Fruit fly (Drosophila melanogaster): ENCODE measurements around the gene CG34308.

CG34308 gene

dm6 chr3R:13088395-13088794 is 647 bp upstream of the CG34308 start, which contains the start of gene timeout (continued):
- no peak for TF ChIP-seq CG16815 (GFP tag; optimal IDR thresholded peaks at IDR 0.05)
- TF ChIP-seq onecut (GFP tag; IDR thresholded peaks at IDR 0.05), result no peak
- TF ChIP-seq Sin3A (optimal IDR thresholded peaks at IDR 0.05), result peak; percentile 25
- TF ChIP-seq phol (tag; optimal IDR thresholded peaks at IDR 0.05), result peak; percentile 48
- no peak for TF ChIP-seq Sry-β (GFP tag; optimal IDR thresholded peaks at IDR 0.05)
- no peak for TF ChIP-seq CG3847 (GFP tag; IDR thresholded peaks at IDR 0.05)
- TF ChIP-seq Ravus (GFP tag; IDR thresholded peaks at IDR 0.05), result no peak
- no peak for TF ChIP-seq CG4854 (GFP tag; optimal IDR thresholded peaks at IDR 0.05)
- TF ChIP-seq knrl (GFP tag; IDR thresholded peaks at IDR 0.05; ENCODE audit: partially characterized antibody), result peak; percentile 74; the same call in 2 of the 3 replicates
- TF ChIP-seq klu (GFP tag; IDR thresholded peaks at IDR 0.05), result no peak
- no peak for TF ChIP-seq CG9932 (GFP tag; IDR thresholded peaks at IDR 0.05)
- no peak for TF ChIP-seq bab2 (GFP tag; optimal IDR thresholded peaks at IDR 0.05)
- TF ChIP-seq toy (GFP tag; IDR thresholded peaks at IDR 0.05), result no peak
- TF ChIP-seq Ada2b (GFP tag; IDR thresholded peaks at IDR 0.05), result no peak
- TF ChIP-seq CG3163 (GFP tag; optimal IDR thresholded peaks at IDR 0.05), result no peak
- TF ChIP-seq repo (GFP tag; optimal IDR thresholded peaks at IDR 0.05), result no peak
- TF ChIP-seq CG8478 (optimal IDR thresholded peaks at IDR 0.05), result no peak
- no peak for TF ChIP-seq dysf (GFP tag; IDR thresholded peaks at IDR 0.05)
- no peak for TF ChIP-seq en (GFP tag; optimal IDR thresholded peaks at IDR 0.05)
- no peak for TF ChIP-seq CG8765 (GFP tag; IDR thresholded peaks at IDR 0.05)
- TF ChIP-seq slbo (GFP tag; IDR thresholded peaks at IDR 0.05), result no peak
- no peak for TF ChIP-seq CG7357 (GFP tag; IDR thresholded peaks at IDR 0.05)
- TF ChIP-seq CG3995 (GFP tag; optimal IDR thresholded peaks at IDR 0.05), result peak; percentile 27
- TF ChIP-seq CG31388 (GFP tag; optimal IDR thresholded peaks at IDR 0.05), result no peak
- TF ChIP-seq dimm (GFP tag; IDR thresholded peaks at IDR 0.05), result no peak
- TF ChIP-seq peb (GFP tag; IDR thresholded peaks at IDR 0.05), result no peak
- TF ChIP-seq CG15479 (GFP tag; optimal IDR thresholded peaks at IDR 0.05), result no peak
- no peak for TF ChIP-seq CG17802 (tag; optimal IDR thresholded peaks at IDR 0.05)
- TF ChIP-seq chif (GFP tag; optimal IDR thresholded peaks at IDR 0.05), result no peak
- no peak for TF ChIP-seq ro (GFP tag; IDR thresholded peaks at IDR 0.05)
- TF ChIP-seq CG3065 (GFP tag; optimal IDR thresholded peaks at IDR 0.05), result no peak
- TF ChIP-seq BtbVII (GFP tag; optimal IDR thresholded peaks at IDR 0.05), result no peak
- TF ChIP-seq maf-S (GFP tag; optimal IDR thresholded peaks at IDR 0.05), result no peak
- no peak for TF ChIP-seq CkIIα-i1 (GFP tag; IDR thresholded peaks at IDR 0.05)
- TF ChIP-seq bsh (GFP tag; optimal IDR thresholded peaks at IDR 0.05), result no peak
- no peak for TF ChIP-seq CG17359 (tag; optimal IDR thresholded peaks at IDR 0.05)
- TF ChIP-seq sens-2 (GFP tag; IDR thresholded peaks at IDR 0.05), result no peak
- no peak for TF ChIP-seq Dad (GFP tag; optimal IDR thresholded peaks at IDR 0.05)
- no peak for TF ChIP-seq eyg (GFP tag; optimal IDR thresholded peaks at IDR 0.05)
- TF ChIP-seq HmgD (GFP tag; optimal IDR thresholded peaks at IDR 0.05), result no peak
- no peak for TF ChIP-seq Max (GFP tag; optimal IDR thresholded peaks at IDR 0.05)
- no peak for TF ChIP-seq Aef1 (GFP tag; IDR thresholded peaks at IDR 0.05)
- TF ChIP-seq CG15514 (GFP tag; optimal IDR thresholded peaks at IDR 0.05), result peak; percentile 29
- no peak for TF ChIP-seq CG32767 (GFP tag; IDR thresholded peaks at IDR 0.05)
- TF ChIP-seq fd64A (GFP tag; optimal IDR thresholded peaks at IDR 0.05), result no peak
- TF ChIP-seq Elba2 (GFP tag; optimal IDR thresholded peaks at IDR 0.05), result no peak
- peak; percentile 74 for TF ChIP-seq pzg (GFP tag; optimal IDR thresholded peaks at IDR 0.05)
- no peak for TF ChIP-seq CG12071 (GFP tag; optimal IDR thresholded peaks at IDR 0.05)
- peak; percentile 70 for TF ChIP-seq Bgb (GFP tag; IDR thresholded peaks at IDR 0.05; ENCODE audit: partially characterized antibody)
- no peak for TF ChIP-seq MTF-1 (GFP tag; optimal IDR thresholded peaks at IDR 0.05; ENCODE audit: borderline replicate concordance)
- TF ChIP-seq sqz (GFP tag; optimal IDR thresholded peaks at IDR 0.05), result no peak
- no peak for TF ChIP-seq CG10147 (GFP tag; optimal IDR thresholded peaks at IDR 0.05)
- TF ChIP-seq D19B (GFP tag; optimal IDR thresholded peaks at IDR 0.05), result no peak

Data from whole organism, embryonic.